Fruit fly (Drosophila melanogaster) whole organism, pupa: Measurements from ENCODE around the gene CG2120.

Experiments
- CG10348 ChIP-seq: fragments of 200-800 bp; sonication (Bioruptor generic); IDR thresholded peaks from 2 replicates; pipeline ENCODE4 v1.3.6; 2022; ENCODE audit warnings: missing biosample characterization, missing genetic modification characterization
- CG12605 ChIP-seq: fragments of 200-800 bp; sonication (Bioruptor generic); IDR thresholded peaks from 2 replicates; pipeline ENCODE4 v1.3.6; 2022; ENCODE audit warnings: missing biosample characterization, missing genetic modification characterization
- CG13204 ChIP-seq: fragments of 200-800 bp; sonication (Bioruptor generic); optimal IDR thresholded peaks from 2 replicates; lab custom pipeline; 2018; ENCODE audit warnings: missing biosample characterization, mild to moderate bottlenecking, missing genetic modification characterization, moderate library complexity
- CG14655 ChIP-seq: fragments of 200-800 bp; sonication (Bioruptor generic); optimal IDR thresholded peaks from 3 replicates; lab custom pipeline; 2017; ENCODE audit warnings: mild to moderate bottlenecking, missing biosample characterization, missing genetic modification reagents, missing genetic modification characterization
- CG15710 ChIP-seq: fragments of 200-800 bp; sonication (Bioruptor generic); optimal IDR thresholded peaks from 2 replicates; lab custom pipeline; 2018; ENCODE audit warnings: missing biosample characterization, mild to moderate bottlenecking, missing genetic modification characterization, moderate library complexity
- CG17806 ChIP-seq: fragments of 200-800 bp; sonication (Bioruptor generic); optimal IDR thresholded peaks from 2 replicates; lab custom pipeline; 2018; ENCODE audit warnings: missing biosample characterization, mild to moderate bottlenecking, missing genetic modification characterization, moderate library complexity
- CG32121 ChIP-seq: fragments of 200-800 bp; sonication (Bioruptor generic); IDR thresholded peaks from 2 replicates; pipeline ENCODE4 v1.3.6; 2022; ENCODE audit warnings: missing biosample characterization, missing genetic modification characterization
- CG34367 ChIP-seq: fragments of 200-800 bp; sonication (Bioruptor generic); optimal IDR thresholded peaks from 2 replicates; lab custom pipeline; 2018; ENCODE audit warnings: missing biosample characterization, mild to moderate bottlenecking, missing genetic modification characterization
- CG4496 ChIP-seq: fragments of 200-800 bp; sonication (Bioruptor generic); IDR thresholded peaks from 3 replicates; pipeline ENCODE4 v1.3.6; 2022; ENCODE audit warnings: missing biosample characterization, missing genetic modification characterization
- CG8159 ChIP-seq: fragments of 200-800 bp; sonication (Bioruptor generic); optimal IDR thresholded peaks from 3 replicates; lab custom pipeline; 2018; ENCODE audit warnings: missing biosample characterization, mild to moderate bottlenecking, missing genetic modification characterization, moderate library complexity
- CG8301 ChIP-seq: fragments of 200-800 bp; sonication (Bioruptor generic); optimal IDR thresholded peaks from 2 replicates; lab custom pipeline; 2018; ENCODE audit warnings: missing biosample characterization, mild to moderate bottlenecking, missing genetic modification characterization
- CG9948 ChIP-seq: fragments of 200-800 bp; sonication (Bioruptor generic); optimal IDR thresholded peaks from 2 replicates; lab custom pipeline; 2018; ENCODE audit warnings: missing biosample characterization, mild to moderate bottlenecking, missing genetic modification characterization, moderate library complexity
- D1 ChIP-seq: fragments of 200-800 bp; sonication (Bioruptor generic); optimal IDR thresholded peaks from 2 replicates; lab custom pipeline; 2018; ENCODE audit warnings: missing biosample characterization, mild to moderate bottlenecking, missing genetic modification characterization, moderate library complexity
- EcR ChIP-seq: fragments of 200-800 bp; sonication (Bioruptor generic); optimal IDR thresholded peaks from 3 replicates; lab custom pipeline; 2019; ENCODE audit warnings: missing biosample characterization, missing genetic modification characterization, mild to moderate bottlenecking, moderate library complexity, missing genetic modification reagents
- Ets98B ChIP-seq: fragments of 200-800 bp; sonication (Bioruptor generic); IDR thresholded peaks from 2 replicates; pipeline ENCODE4 v1.3.6; 2022; ENCODE audit warnings: missing biosample characterization, missing genetic modification characterization
- Pif1A ChIP-seq: fragments of 200-800 bp; sonication (Bioruptor generic); optimal IDR thresholded peaks from 3 replicates; lab custom pipeline; 2016; ENCODE audit warnings: missing biosample characterization, missing genetic modification characterization
- Pif1B ChIP-seq: fragments of 200-800 bp; sonication (Bioruptor generic); optimal IDR thresholded peaks from 3 replicates; lab custom pipeline; 2016; ENCODE audit warnings: missing biosample characterization, missing genetic modification characterization
- Snoo ChIP-seq: fragments of 200-800 bp; sonication (Bioruptor generic); optimal IDR thresholded peaks from 3 replicates; lab custom pipeline; 2017; ENCODE audit warnings: missing biosample characterization, mild to moderate bottlenecking, missing genetic modification characterization, inconsistent platforms
- fd96Ca ChIP-seq: fragments of 200-800 bp; sonication (Bioruptor generic); IDR thresholded peaks from 3 replicates; pipeline ENCODE4 v1.3.6; 2022; ENCODE audit warnings: missing biosample characterization, missing genetic modification characterization
- gl ChIP-seq: fragments of 200-800 bp; sonication (Bioruptor generic); optimal IDR thresholded peaks from 2 replicates; lab custom pipeline; 2018; ENCODE audit warnings: missing biosample characterization, mild to moderate bottlenecking, missing genetic modification characterization
- rn ChIP-seq: fragments of 200-800 bp; sonication (Bioruptor generic); IDR thresholded peaks from 2 replicates; pipeline ENCODE4 v1.3.6; 2022; ENCODE audit warnings: missing biosample characterization, missing genetic modification characterization

The CG2120 gene

DNA sequence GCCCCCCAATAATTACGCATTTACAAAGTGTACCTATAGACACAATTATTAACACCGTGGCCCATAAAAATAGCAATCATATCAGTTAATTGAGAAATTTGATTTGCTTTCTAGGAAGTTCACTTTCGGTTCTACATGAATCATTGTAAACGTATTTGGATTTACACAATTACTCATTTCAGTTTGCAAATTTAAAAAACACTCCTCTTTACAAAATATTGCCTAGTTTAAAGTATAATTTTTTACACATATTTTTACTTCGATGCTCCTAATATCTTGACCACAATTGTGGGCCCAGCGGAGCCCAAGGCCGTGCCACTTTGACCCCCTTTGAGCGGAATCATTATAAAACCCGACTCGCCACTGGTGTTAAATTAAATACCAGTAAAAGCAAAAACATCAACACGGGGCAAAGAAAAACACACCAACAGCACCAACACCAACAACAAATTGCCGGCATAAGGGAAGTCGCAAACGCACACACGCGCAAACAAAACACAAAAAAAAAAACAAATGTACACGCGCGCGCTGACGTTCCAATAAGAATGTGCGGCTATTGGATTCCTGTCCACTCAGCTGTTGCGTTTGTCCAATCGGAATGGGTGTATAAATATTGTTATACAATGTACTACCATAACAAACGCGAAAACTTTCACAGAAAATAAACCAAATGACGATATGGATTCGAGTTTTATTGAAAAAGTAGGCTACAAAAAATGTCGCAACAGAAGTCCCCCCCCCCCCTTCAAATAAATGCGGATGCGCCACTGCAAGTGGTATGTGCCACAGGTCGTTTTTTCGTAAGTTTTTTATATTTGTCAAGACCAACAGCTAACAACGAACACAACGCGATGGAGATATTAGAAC lies 20.9 kb upstream of the CG2120 start:
- TF ChIP-seq CG34367 (tag; lab: Kevin White, UChicago) (no peak), CG10348 (GFP tag; lab: Robert Waterston, UW) (no peak), D1 (tag; lab: Kevin White, UChicago) (no peak), Snoo (tag; lab: Kevin White, UChicago) (no peak), Pif1B (GFP tag; lab: Kevin White, UChicago) (no peak), Pif1A (GFP tag; lab: Kevin White, UChicago) (peak; percentile 7), fd96Ca (GFP tag; lab: Robert Waterston, UW) (peak; percentile 19; the same call in 1 of the 3 replicates), Ets98B (GFP tag; lab: Robert Waterston, UW) (peak; percentile 14), CG9948 (tag; lab: Kevin White, UChicago) (peak; percentile 16), gl (no peak), rn (no peak), EcR (GFP tag; lab: Kevin White, UChicago) (no peak), CG15710 (peak; percentile 6), CG12605 (GFP tag; lab: Robert Waterston, UW) (no peak), CG14655 (GFP tag; lab: Kevin White, UChicago) (no peak), CG8159 (tag; lab: Kevin White, UChicago) (peak; percentile 22), CG13204 (no peak), CG4496 (GFP tag; lab: Robert Waterston, UW) (peak; percentile 50; the same call in 2 of the 3 replicates), CG17806 (peak; percentile 20), CG32121 (GFP tag; lab: Robert Waterston, UW) (peak; percentile 7; the same call in 1 of the 2 replicates), CG8301 (tag; lab: Kevin White, UChicago) (no peak)

DNA sequence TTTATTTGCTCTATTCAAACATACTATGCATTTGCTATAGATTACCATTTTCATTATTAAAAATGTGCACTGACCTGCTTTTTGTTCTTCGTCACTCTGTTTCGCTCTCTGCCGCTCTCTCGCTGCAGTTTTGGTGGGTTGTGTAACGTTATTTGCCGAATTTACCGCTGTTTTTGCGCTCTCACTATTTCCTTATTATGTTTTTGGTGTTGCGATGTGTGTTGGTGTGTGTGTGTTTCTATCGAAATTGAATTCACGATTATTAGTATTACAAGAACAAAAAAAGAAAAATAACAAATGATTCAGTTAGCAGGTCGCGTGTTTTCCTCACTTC lies 20.3 kb upstream of the CG2120 start:
- TF ChIP-seq Pif1B (GFP tag; lab: Kevin White, UChicago) (no peak), Pif1A (GFP tag; lab: Kevin White, UChicago) (no peak), rn (no peak), CG32121 (GFP tag; lab: Robert Waterston, UW) (no peak), D1 (tag; lab: Kevin White, UChicago) (no peak), fd96Ca (GFP tag; lab: Robert Waterston, UW) (no peak), Snoo (tag; lab: Kevin White, UChicago) (no peak), CG13204 (no peak), CG8301 (tag; lab: Kevin White, UChicago) (no peak), CG15710 (no peak), CG12605 (GFP tag; lab: Robert Waterston, UW) (no peak), CG10348 (GFP tag; lab: Robert Waterston, UW) (no peak), CG34367 (tag; lab: Kevin White, UChicago) (no peak), CG8159 (tag; lab: Kevin White, UChicago) (no peak), Ets98B (GFP tag; lab: Robert Waterston, UW) (no peak), CG4496 (GFP tag; lab: Robert Waterston, UW) (no peak), gl (no peak), CG9948 (tag; lab: Kevin White, UChicago) (no peak)

dm6 chrX:8115717-8116311 lies 19.8 kb upstream of the CG2120 start, which contains the start of gene Gclc:
Gene Gclc, minus strand, starts transcription at chrX:8116147.
- no peak for TF ChIP-seq CG34367 (tag; lab: Kevin White, UChicago)
- no peak for TF ChIP-seq gl
- peak; percentile 0 for TF ChIP-seq Pif1B (GFP tag; lab: Kevin White, UChicago)
- no peak for TF ChIP-seq Ets98B (GFP tag; lab: Robert Waterston, UW)
- peak; percentile 23 for TF ChIP-seq Pif1A (GFP tag; lab: Kevin White, UChicago)

- TF ChIP-seq gl (no peak), CG4496 (GFP tag; lab: Robert Waterston, UW) (no peak), Pif1A (GFP tag; lab: Kevin White, UChicago) (no peak), EcR (GFP tag; lab: Kevin White, UChicago) (no peak), CG9948 (tag; lab: Kevin White, UChicago) (no peak), Pif1B (GFP tag; lab: Kevin White, UChicago) (no peak), CG10348 (GFP tag; lab: Robert Waterston, UW) (no peak), Ets98B (GFP tag; lab: Robert Waterston, UW) (no peak), CG17806 (no peak), CG15710 (no peak), Snoo (tag; lab: Kevin White, UChicago) (no peak), CG34367 (tag; lab: Kevin White, UChicago) (no peak), D1 (tag; lab: Kevin White, UChicago) (no peak), CG14655 (GFP tag; lab: Kevin White, UChicago) (no peak)
These were observed 18.8 kb upstream of the CG2120 start, which contains the start of gene CG1575 for dm6 chrX:8116813-8117212. Gene CG1575, plus strand, starts transcription at chrX:8117012.

- TF ChIP-seq fd96Ca (GFP tag; lab: Robert Waterston, UW) (no peak), CG17806 (no peak), gl (no peak), CG12605 (GFP tag; lab: Robert Waterston, UW) (no peak), CG15710 (no peak), CG32121 (GFP tag; lab: Robert Waterston, UW) (no peak), CG8159 (tag; lab: Kevin White, UChicago) (no peak), Pif1B (GFP tag; lab: Kevin White, UChicago) (no peak), Snoo (tag; lab: Kevin White, UChicago) (no peak), CG13204 (no peak)
These were observed 14.7 kb upstream of the CG2120 start, which contains the start of gene CG2260 for dm6 chrX:8120939-8121338. Gene CG2260, minus strand, starts transcription at chrX:8121147.
